Worm (Caenorhabditis elegans) whole organism, L3 larva: Measurements from ENCODE around the gene F26C11.4.

Experiments
- ceh-82 ChIP-seq: fragments of 150-350 bp; optimal IDR thresholded peaks from 2 replicates; lab custom pipeline; 2014; ENCODE audit warnings: missing biosample characterization, missing genetic modification characterization
- ceh-9 ChIP-seq: sonication (generic microtip); optimal IDR thresholded peaks from 2 replicates; lab custom pipeline; 2018; ENCODE audit warnings: missing biosample characterization, missing genetic modification characterization
- elt-2 ChIP-seq: sonication (generic microtip); optimal IDR thresholded peaks from 2 replicates; lab custom pipeline; 2016; ENCODE audit warnings: missing genetic modification reagents, mild to moderate bottlenecking, missing genetic modification characterization, missing compliant biosample characterization
- eor-1 ChIP-seq, 2 experiments: fragments of 150-350 bp; optimal IDR thresholded peaks; 2 replicates each; lab custom pipeline; 2014 to 2018; ENCODE audit warnings: missing biosample characterization in 2 of 2, missing genetic modification characterization in 2 of 2
- fkh-10 ChIP-seq: sonication (generic microtip); optimal IDR thresholded peaks from 2 replicates; lab custom pipeline; 2017; ENCODE audit warnings: missing biosample characterization, missing genetic modification reagents, missing genetic modification characterization
- lin-15B ChIP-seq: fragments of 150-350 bp; optimal IDR thresholded peaks from 2 replicates; lab custom pipeline; 2014; ENCODE audit warnings: missing biosample characterization, missing genetic modification characterization
- lsy-12 ChIP-seq: sonication (generic microtip); optimal IDR thresholded peaks from 2 replicates; lab custom pipeline; 2016; ENCODE audit warnings: mild to moderate bottlenecking, missing genetic modification characterization, missing compliant biosample characterization
- nhr-12 ChIP-seq: fragments of 150-350 bp; optimal IDR thresholded peaks from 2 replicates; lab custom pipeline; 2014; ENCODE audit warnings: missing biosample characterization, missing genetic modification characterization
- nhr-76 ChIP-seq: fragments of 150-350 bp; sonication (generic microtip); optimal IDR thresholded peaks from 5 replicates; lab custom pipeline; 2014; ENCODE audit warnings: missing biosample characterization, missing genetic modification characterization
- pha-4 ChIP-seq: fragments of 150-350 bp; optimal IDR thresholded peaks from 2 replicates; lab custom pipeline; 2014; ENCODE audit warnings: missing biosample characterization, missing genetic modification reagents, missing genetic modification characterization
- sea-2 ChIP-seq: fragments of 150-350 bp; sonication (generic microtip); optimal IDR thresholded peaks from 4 replicates; lab custom pipeline; 2014; ENCODE audit warnings: missing biosample characterization, missing genetic modification reagents, missing genetic modification characterization
- skn-1 ChIP-seq: fragments of 150-350 bp; optimal IDR thresholded peaks from 2 replicates; lab custom pipeline; 2014; ENCODE audit warnings: missing biosample characterization, missing genetic modification characterization
- unc-62 ChIP-seq: fragments of 150-350 bp; sonication (generic microtip); optimal IDR thresholded peaks from 4 replicates; lab custom pipeline; 2014; ENCODE audit warnings: missing biosample characterization, missing genetic modification reagents, missing genetic modification characterization
- ztf-11 ChIP-seq: fragments of 150-350 bp; optimal IDR thresholded peaks from 2 replicates; lab custom pipeline; 2014; ENCODE audit warnings: missing biosample characterization, missing genetic modification characterization

DNA sequence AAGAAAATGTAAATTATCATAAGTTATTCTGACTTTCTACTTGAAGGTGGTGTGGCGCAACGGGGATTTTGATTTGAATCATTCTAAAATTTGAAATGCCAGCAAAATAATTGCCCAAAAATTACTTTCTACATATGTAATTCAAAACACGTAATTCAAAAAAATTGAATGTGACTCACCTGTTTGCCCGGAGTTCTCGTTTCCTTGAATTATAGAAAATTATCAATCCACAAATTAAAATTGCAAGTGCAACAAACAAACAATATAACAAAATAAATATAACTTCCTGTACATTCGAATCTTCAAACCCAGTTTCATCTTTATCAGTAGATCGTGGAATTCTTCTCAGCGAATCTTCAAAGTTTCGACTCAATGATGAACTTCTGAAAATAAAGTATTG is 47.9 kb downstream of the F26C11.4 start:
- TF ChIP-seq skn-1 (tag; lab: Kevin White, UChicago): no peak
- TF ChIP-seq ceh-82 (tag; lab: Kevin White, UChicago): no peak
- TF ChIP-seq nhr-12 (tag; lab: Kevin White, UChicago): no peak
- TF ChIP-seq fkh-10: no peak
- TF ChIP-seq pha-4 (tag; lab: Kevin White, UChicago): no peak
- no peak for TF ChIP-seq eor-1 (tag; optimal IDR thresholded peaks at IDR 0.05; lab: Kevin White, UChicago)
- TF ChIP-seq lin-15B (tag; lab: Kevin White, UChicago): no peak
- no peak for TF ChIP-seq elt-2
- no peak for TF ChIP-seq ceh-9 (tag; lab: Kevin White, UChicago)
- no peak for TF ChIP-seq nhr-76
- TF ChIP-seq lsy-12 (tag; lab: Kevin White, UChicago): no peak
- no peak for TF ChIP-seq sea-2
- TF ChIP-seq unc-62 (GFP tag; lab: Kevin White, UChicago): no peak
- TF ChIP-seq ztf-11 (tag; lab: Kevin White, UChicago): no peak
